In the genomic region with DNA sequence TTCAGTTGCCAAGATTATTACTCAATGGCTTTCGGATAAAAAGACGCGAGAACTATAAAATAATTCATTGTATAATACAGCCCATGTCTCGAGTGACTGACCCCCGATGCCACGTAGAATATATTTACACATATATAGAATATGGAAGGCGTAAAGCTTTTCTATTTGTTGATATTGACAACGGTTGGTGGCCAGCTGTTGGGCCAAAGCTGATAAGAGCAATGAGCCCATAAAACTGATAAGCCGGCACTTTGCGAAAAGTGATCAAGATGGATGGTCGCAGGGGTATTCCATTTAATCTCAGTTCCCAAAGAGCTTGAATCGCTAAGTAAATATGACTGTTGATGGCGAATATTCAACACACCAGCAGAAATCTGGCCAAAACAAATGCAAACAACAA, we compare ENCODE assay signal across 3 fruit fly cellular contexts.
TF ChIP-seq lines count a peak whose summit lies in the region.

No protein-coding gene starts in this region.

TF ChIP-seq in whole organism, adult, 20 proteins besides CTCF, POLR2A, EP300 and RAD21 (continued from another document):
- TF ChIP-seq CG33017 (tag; optimal IDR thresholded peaks at IDR 0.05; lab: Kevin White, UChicago) (peak; percentile 43), CG1620 (GFP tag; optimal IDR thresholded peaks at IDR 0.05; lab: Kevin White, UChicago) (no peak), Hr96 (GFP tag; optimal IDR thresholded peaks at IDR 0.05; lab: Kevin White, UChicago) (no peak)

TF ChIP-seq in whole organism, embryonic, 481 proteins besides CTCF, POLR2A, EP300 and RAD21 (continued from another document):
- TF ChIP-seq gem (tag; optimal IDR thresholded peaks at IDR 0.05; lab: Kevin White, UChicago) (no peak), CG34376 (GFP tag; optimal IDR thresholded peaks at IDR 0.05; lab: Kevin White, UChicago) (peak; percentile 91), Med (GFP tag; lab: Kevin White, UChicago) (peak; percentile 62), CG10979 (tag; optimal IDR thresholded peaks at IDR 0.05; lab: Kevin White, UChicago) (no peak), CG10462 (GFP tag; optimal IDR thresholded peaks at IDR 0.05; lab: Kevin White, UChicago) (no peak), CrebB (tag; optimal IDR thresholded peaks at IDR 0.05; lab: Kevin White, UChicago) (peak; percentile 27), sug (tag; optimal IDR thresholded peaks at IDR 0.05; lab: Kevin White, UChicago) (peak; percentile 89), BtbVII (GFP tag; optimal IDR thresholded peaks at IDR 0.05; lab: Kevin White, UChicago) (peak; percentile 17), CG2889 (GFP tag; IDR thresholded peaks at IDR 0.05; lab: Robert Waterston, UW) (no peak), crp (GFP tag; optimal IDR thresholded peaks at IDR 0.05; lab: Kevin White, UChicago) (peak in 1 of 2 experiments; percentile 34), Fer1 (GFP tag; optimal IDR thresholded peaks at IDR 0.05; lab: Kevin White, UChicago) (peak; percentile 25), Dbx (GFP tag; IDR thresholded peaks at IDR 0.05; lab: Robert Waterston, UW) (0 out of 3 replicates have a peak, but pooled peaks have one; percentile 37), otp (GFP tag; IDR thresholded peaks at IDR 0.05; lab: Robert Waterston, UW) (no peak), exex (tag; optimal IDR thresholded peaks at IDR 0.05; lab: Kevin White, UChicago) (peak; percentile 87), Pdp1 (GFP tag; optimal IDR thresholded peaks at IDR 0.05; lab: Kevin White, UChicago) (peak in 1 of 2 experiments; percentile 86), dimm (GFP tag; IDR thresholded peaks at IDR 0.05; lab: Robert Waterston, UW) (no peak), lab (GFP tag; optimal IDR thresholded peaks at IDR 0.05; lab: Kevin White, UChicago) (peak; percentile 90), CG12769 (tag; optimal IDR thresholded peaks at IDR 0.05; lab: Kevin White, UChicago) (no peak), Hmr (GFP tag; optimal IDR thresholded peaks at IDR 0.05; lab: Kevin White, UChicago) (peak; percentile 32), rib (GFP tag; IDR thresholded peaks at IDR 0.05; lab: Robert Waterston, UW) (peak; percentile 76; the same call in 1 of the 2 replicates)

TF ChIP-seq in whole organism, prepupa, 60 proteins besides CTCF, POLR2A, EP300 and RAD21 (continued from another document):
- no peak for TF ChIP-seq CG32006 (GFP tag; optimal IDR thresholded peaks at IDR 0.05; lab: Kevin White, UChicago)
- TF ChIP-seq CG6808 (GFP tag; optimal IDR thresholded peaks at IDR 0.05; lab: Kevin White, UChicago): no peak
- TF ChIP-seq net (GFP tag; optimal IDR thresholded peaks at IDR 0.05; lab: Kevin White, UChicago): no peak
- TF ChIP-seq CG15336 (GFP tag; IDR thresholded peaks at IDR 0.05; lab: Robert Waterston, UW): no peak
- TF ChIP-seq CG9139 (GFP tag; optimal IDR thresholded peaks at IDR 0.05; lab: Kevin White, UChicago): no peak
- TF ChIP-seq pdm3 (GFP tag; optimal IDR thresholded peaks at IDR 0.05; lab: Kevin White, UChicago): no peak
- no peak for TF ChIP-seq CG11902 (GFP tag; optimal IDR thresholded peaks at IDR 0.05; lab: Kevin White, UChicago)
- no peak for TF ChIP-seq salr (GFP tag; optimal IDR thresholded peaks at IDR 0.05; lab: Kevin White, UChicago)
- TF ChIP-seq svp (GFP tag; lab: Kevin White, UChicago): peak; percentile 87
- no peak for TF ChIP-seq CG10631 (GFP tag; optimal IDR thresholded peaks at IDR 0.05; lab: Kevin White, UChicago)
- TF ChIP-seq CG31627 (GFP tag; optimal IDR thresholded peaks at IDR 0.05; lab: Kevin White, UChicago): no peak
- no peak for TF ChIP-seq CG1621 (tag; optimal IDR thresholded peaks at IDR 0.05; lab: Kevin White, UChicago)
- no peak for TF ChIP-seq Ets96B (tag; optimal IDR thresholded peaks at IDR 0.05; lab: Kevin White, UChicago)
- TF ChIP-seq OdsH (GFP tag; optimal IDR thresholded peaks at IDR 0.05; lab: Kevin White, UChicago): no peak
- no peak for TF ChIP-seq fkh (GFP tag; optimal IDR thresholded peaks at IDR 0.05; lab: Kevin White, UChicago)
